Worm (Caenorhabditis elegans): ENCODE data around the gene F33G12.6.
A peak's percentile ranks its signal among the peaks of the same experiment; 100 is the strongest.

Gene F33G12.6

ce11 chrII:5019389-5020108, 30.2 kb upstream of the F33G12.6 start (continued):
- TF ChIP-seq ceh-91 (GFP tag; IDR thresholded peaks at IDR 0.05) (no peak), nhr-27 (tag; optimal IDR thresholded peaks at IDR 0.05) (no peak), nfya-1 (tag; optimal IDR thresholded peaks at IDR 0.05; ENCODE audit: borderline replicate concordance, insufficient read depth) (no peak), bed-2 (GFP tag; IDR thresholded peaks at IDR 0.05) (no peak), ZK185.1 (tag; optimal IDR thresholded peaks at IDR 0.05; ENCODE audit: poor library complexity, severe bottlenecking) (peak; percentile 18), D2030.7 (GFP tag; IDR thresholded peaks at IDR 0.05) (no peak), bed-1 (GFP tag; IDR thresholded peaks at IDR 0.05) (no peak), Y67H2A.10 (GFP tag; conservative IDR thresholded peaks at IDR 0.05) (no peak; the same call in 1 of the 2 replicates), F23B12.7 (tag; optimal IDR thresholded peaks at IDR 0.05; ENCODE audit: insufficient read depth) (no peak), repo-1 (tag; optimal IDR thresholded peaks at IDR 0.05) (no peak), nhr-80 (tag; optimal IDR thresholded peaks at IDR 0.05) (peak; percentile 90), lin-35 (GFP tag; optimal IDR thresholded peaks at IDR 0.05) (no peak), madf-10 (tag; optimal IDR thresholded peaks at IDR 0.05) (peak; percentile 17), chd-7 (tag; optimal IDR thresholded peaks at IDR 0.05) (no peak), F22D6.2 (tag; optimal IDR thresholded peaks at IDR 0.05) (no peak), Y95B8A.8 (GFP tag; IDR thresholded peaks at IDR 0.05) (no peak), K11D2.4 (GFP tag; IDR thresholded peaks at IDR 0.05) (no peak), snpc-3.4 (tag; optimal IDR thresholded peaks at IDR 0.05) (no peak), tlf-1 (GFP tag; optimal IDR thresholded peaks at IDR 0.05) (no peak)

ce11 chrII:5020513-5021081, 29.1 kb upstream of the F33G12.6 start:
- TF ChIP-seq nhr-80 (tag; optimal IDR thresholded peaks at IDR 0.05), result peak; percentile 12
- TF ChIP-seq unc-62 (GFP tag; optimal IDR thresholded peaks at IDR 0.05), result no peak
- TF ChIP-seq let-526 (GFP tag; IDR thresholded peaks at IDR 0.05), result 0 out of 2 replicates have a peak, but pooled peaks have one; percentile 23

ce11 chrII:5021518-5021917, 28.2 kb upstream of the F33G12.6 start:
- TF ChIP-seq ceh-91 (GFP tag; IDR thresholded peaks at IDR 0.05), result no peak
- no peak for TF ChIP-seq dpl-1 (GFP tag; optimal IDR thresholded peaks at IDR 0.05)

DNA sequence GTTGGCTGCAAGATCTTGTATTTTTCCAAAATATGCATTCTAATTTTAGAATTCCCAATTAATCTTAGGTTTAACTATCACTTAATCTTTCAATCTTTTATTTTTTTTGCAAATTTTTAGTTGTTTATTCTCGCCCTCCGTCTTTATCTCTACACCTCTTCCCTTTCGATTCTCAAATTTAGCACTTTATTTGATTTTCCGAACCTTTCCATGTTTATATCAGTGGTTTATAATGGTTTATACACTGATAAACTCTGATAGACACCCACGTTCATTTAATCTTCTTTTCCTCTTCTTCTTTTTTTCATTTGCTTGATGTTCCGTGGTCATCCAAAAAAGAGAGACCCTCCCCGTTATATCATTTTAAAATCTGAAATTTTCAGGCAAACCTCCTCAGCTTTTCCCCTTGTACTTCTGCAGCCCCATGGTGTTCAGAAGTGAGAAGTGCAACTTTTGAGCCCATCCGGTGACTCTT, 27.3 kb upstream of the F33G12.6 start, which contains the start of the genes nsy-1 and F59A6.13:
TSS of gene nsy-1 (plus strand) at position 377 of the 475 bp plus-strand sequence.
TSS of gene F59A6.13 (plus strand) at position 425 of the 475 bp plus-strand sequence.
- TF ChIP-seq lag-1 (GFP tag; IDR thresholded peaks at IDR 0.05), result no peak
- TF ChIP-seq rec-8 (tag; optimal IDR thresholded peaks at IDR 0.05), result no peak
- TF ChIP-seq mes-4 (tag; optimal IDR thresholded peaks at IDR 0.05), result no peak
- TF ChIP-seq let-526 (GFP tag; IDR thresholded peaks at IDR 0.05), result no peak
- TF ChIP-seq nhr-80 (tag; optimal IDR thresholded peaks at IDR 0.05), result peak; percentile 59

DNA sequence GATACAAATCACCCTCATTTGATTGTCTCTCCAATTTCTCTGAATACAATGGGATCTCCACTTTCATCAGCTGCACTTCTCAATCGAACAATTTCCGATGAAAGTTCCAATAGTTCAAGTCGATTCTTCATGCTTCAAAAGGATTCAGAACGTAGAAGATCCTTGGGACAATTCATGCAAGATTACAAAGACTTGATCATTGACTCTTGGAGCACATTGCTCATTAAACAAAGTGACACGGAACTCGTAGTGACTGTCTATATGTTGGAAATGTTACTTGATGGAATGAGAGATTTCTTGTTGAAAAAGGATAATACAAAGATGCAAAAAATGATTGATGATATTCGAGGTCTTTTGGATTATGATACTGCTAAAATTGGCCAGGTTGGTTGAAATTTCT, 21.8 kb upstream of the F33G12.6 start:
- TF ChIP-seq Y67H2A.10 (GFP tag; conservative IDR thresholded peaks at IDR 0.05) (no peak), attf-6 (GFP tag; IDR thresholded peaks at IDR 0.05) (no peak), lir-1 (GFP tag; conservative IDR thresholded peaks at IDR 0.05) (no peak), C17E4.6 (GFP tag; IDR thresholded peaks at IDR 0.05) (no peak), egl-18 (GFP tag; IDR thresholded peaks at IDR 0.05) (no peak), nhr-120 (GFP tag; IDR thresholded peaks at IDR 0.05) (no peak), F55B11.4 (tag; optimal IDR thresholded peaks at IDR 0.05; ENCODE audit: borderline replicate concordance, insufficient read depth) (no peak), ceh-58 (GFP tag; IDR thresholded peaks at IDR 0.05) (no peak), F52B5.7 (tag; optimal IDR thresholded peaks at IDR 0.05) (no peak), pha-4 (tag; optimal IDR thresholded peaks at IDR 0.05) (no peak), nhr-80 (tag; optimal IDR thresholded peaks at IDR 0.05) (no peak), tlf-1 (GFP tag; optimal IDR thresholded peaks at IDR 0.05) (no peak), nfya-2 (GFP tag; IDR thresholded peaks at IDR 0.05) (no peak), unc-62 (GFP tag; optimal IDR thresholded peaks at IDR 0.05) (no peak), cebp-2 (GFP tag; IDR thresholded peaks at IDR 0.05) (no peak)

Measured in whole organism, young adult.